Worm (Caenorhabditis elegans): ENCODE measurements around the gene fbxb-81.
"Not testable (repeated sequence)": the region's sequence is repeated elsewhere in the genome, so short reads cannot be mapped to it uniquely, and the experiment has no call there.

DNA sequence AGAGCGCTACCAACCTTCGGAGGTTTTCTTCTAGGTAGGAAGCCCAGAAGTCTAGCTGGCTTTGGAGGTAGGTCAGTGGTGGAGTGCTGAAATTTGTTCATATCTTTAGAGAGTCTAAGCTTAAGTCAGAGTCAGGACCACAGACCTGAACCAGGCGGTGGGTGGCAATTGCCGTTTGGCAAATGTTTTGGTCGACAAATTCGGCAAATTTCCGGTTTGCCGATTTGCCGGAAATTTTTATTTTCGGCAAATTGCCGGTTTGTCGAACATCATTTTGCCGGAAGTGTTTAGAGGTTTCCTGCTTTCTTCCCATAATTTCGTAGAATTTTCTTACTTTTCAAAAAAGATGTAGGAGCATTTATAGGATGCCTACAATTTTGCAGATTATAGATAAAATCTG lies 42.2 kb downstream of the fbxb-81 start, which contains the start of gene C29F9.9:
- not testable (repeated sequence) for TF ChIP-seq nhr-11 (tag; optimal IDR thresholded peaks at IDR 0.05); pqm-1 (tag; optimal IDR thresholded peaks at IDR 0.05); ama-1 (optimal IDR thresholded peaks at IDR 0.05); ceh-9 (tag; optimal IDR thresholded peaks at IDR 0.05); ceh-6 (GFP tag; optimal IDR thresholded peaks at IDR 0.05); unc-42 (tag; optimal IDR thresholded peaks at IDR 0.05); zip-5 (tag; optimal IDR thresholded peaks at IDR 0.05); hlh-30 (tag; optimal IDR thresholded peaks at IDR 0.05; ENCODE audit: insufficient read depth)

Measured in whole organism, late embryonic.